Comparison of ENCODE assay signal across 1 fruit fly cellular context in the genomic region with DNA sequence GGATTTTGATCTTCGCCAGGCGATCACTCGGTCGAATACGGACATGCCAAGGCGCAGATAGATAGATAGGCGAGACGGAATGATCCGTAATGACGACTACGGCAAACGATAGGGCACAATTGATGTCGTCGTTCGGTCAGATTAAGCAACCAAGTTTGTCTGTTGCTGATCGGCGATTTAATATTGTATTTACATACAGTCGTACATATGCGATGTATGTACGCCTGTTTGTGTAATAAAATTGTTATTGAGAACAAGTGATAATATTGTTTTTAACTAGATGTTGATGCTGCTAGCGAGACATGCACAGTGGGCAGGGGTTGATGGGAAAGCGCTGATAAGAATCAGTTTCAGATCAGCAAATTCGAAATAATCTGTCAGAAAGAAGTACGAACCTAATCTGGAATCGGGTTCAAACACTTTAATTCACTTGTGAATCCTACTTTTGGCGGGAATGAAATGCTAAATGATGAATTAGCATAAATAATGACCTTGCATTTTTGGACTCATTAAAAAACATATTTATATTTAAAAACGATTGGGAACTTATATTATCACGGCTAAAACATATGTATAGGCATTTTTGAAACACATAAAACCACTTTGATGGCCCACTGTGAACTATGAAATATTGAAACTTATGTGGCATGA.
TF ChIP-seq lines count a peak whose summit lies in the region.

No protein-coding gene starts in this region.

TF ChIP-seq in whole organism, embryonic, 481 proteins besides CTCF, POLR2A, EP300 and RAD21 (continued from another document):
- TF ChIP-seq Ada2b (GFP tag; IDR thresholded peaks at IDR 0.05; lab: Robert Waterston, UW) (0 out of 2 replicates have a peak, but pooled peaks have one; percentile 6), zen (tag; optimal IDR thresholded peaks at IDR 0.05; lab: Kevin White, UChicago) (no peak), CG3407 (GFP tag; optimal IDR thresholded peaks at IDR 0.05; lab: Kevin White, UChicago) (no peak), jing (GFP tag; optimal IDR thresholded peaks at IDR 0.05; lab: Kevin White, UChicago) (no peak), hkb (optimal IDR thresholded peaks at IDR 0.05; lab: Kevin White, UChicago) (no peak), hkb (GFP tag; IDR thresholded peaks at IDR 0.05; lab: Robert Waterston, UW) (0 out of 2 replicates have a peak, but pooled peaks have one; percentile 16), ap (GFP tag; IDR thresholded peaks at IDR 0.05; lab: Robert Waterston, UW) (no peak), her (GFP tag; optimal IDR thresholded peaks at IDR 0.05; lab: Kevin White, UChicago) (no peak), gem (tag; optimal IDR thresholded peaks at IDR 0.05; lab: Kevin White, UChicago) (peak; percentile 46), peb (GFP tag; IDR thresholded peaks at IDR 0.05; lab: Robert Waterston, UW) (no peak), Ssrp (tag; optimal IDR thresholded peaks at IDR 0.05; lab: Kevin White, UChicago) (peak; percentile 20), Hsf (GFP tag; optimal IDR thresholded peaks at IDR 0.05; lab: Kevin White, UChicago) (no peak), Hmr (GFP tag; optimal IDR thresholded peaks at IDR 0.05; lab: Kevin White, UChicago) (no peak), Mad (GFP tag; optimal IDR thresholded peaks at IDR 0.05; lab: Kevin White, UChicago) (no peak), Oaz (GFP tag; IDR thresholded peaks at IDR 0.05; lab: Robert Waterston, UW) (no peak), CG15479 (GFP tag; optimal IDR thresholded peaks at IDR 0.05; lab: Kevin White, UChicago) (no peak), ATbp (GFP tag; optimal IDR thresholded peaks at IDR 0.05; lab: Kevin White, UChicago) (no peak), ewg (GFP tag; optimal IDR thresholded peaks at IDR 0.05; lab: Kevin White, UChicago) (no peak), crc (GFP tag; optimal IDR thresholded peaks at IDR 0.05; lab: Kevin White, UChicago) (no peak), lola (GFP tag; optimal IDR thresholded peaks at IDR 0.05; lab: Kevin White, UChicago) (peak in 1 of 3 experiments; percentile 5), Lim3 (GFP tag; IDR thresholded peaks at IDR 0.05; lab: Robert Waterston, UW) (no peak), CG1529 (GFP tag; optimal IDR thresholded peaks at IDR 0.05; lab: Kevin White, UChicago) (no peak), stc (GFP tag; IDR thresholded peaks at IDR 0.05; lab: Robert Waterston, UW) (no peak), Dfd (GFP tag; optimal IDR thresholded peaks at IDR 0.05; lab: Kevin White, UChicago) (no peak), Ets65A (GFP tag; lab: Kevin White, UChicago) (peak; percentile 90), nmo (GFP tag; optimal IDR thresholded peaks at IDR 0.05; lab: Kevin White, UChicago) (peak; percentile 20), CG13287 (GFP tag; IDR thresholded peaks at IDR 0.05; lab: Robert Waterston, UW; ENCODE audit: partially characterized antibody) (no peak), bsh (GFP tag; optimal IDR thresholded peaks at IDR 0.05; lab: Kevin White, UChicago) (no peak), CG8944 (GFP tag; optimal IDR thresholded peaks at IDR 0.05; lab: Kevin White, UChicago) (no peak), CG9727 (GFP tag; optimal IDR thresholded peaks at IDR 0.05; lab: Kevin White, UChicago) (peak; percentile 15), HmgZ (tag; optimal IDR thresholded peaks at IDR 0.05; lab: Kevin White, UChicago) (no peak), CG12071 (GFP tag; optimal IDR thresholded peaks at IDR 0.05; lab: Kevin White, UChicago) (no peak), dm (GFP tag; optimal IDR thresholded peaks at IDR 0.05; lab: Kevin White, UChicago) (no peak), CG10209 (GFP tag; optimal IDR thresholded peaks at IDR 0.05; lab: Kevin White, UChicago) (no peak), CG18262 (tag; optimal IDR thresholded peaks at IDR 0.05; lab: Kevin White, UChicago) (peak; percentile 31), lab (GFP tag; optimal IDR thresholded peaks at IDR 0.05; lab: Kevin White, UChicago) (no peak), odd (GFP tag; optimal IDR thresholded peaks at IDR 0.05; lab: Kevin White, UChicago) (no peak), dmrt11E (tag; optimal IDR thresholded peaks at IDR 0.05; lab: Kevin White, UChicago) (no peak), prd (optimal IDR thresholded peaks at IDR 0.05; lab: Kevin White, UChicago) (no peak), prd (GFP tag; IDR thresholded peaks at IDR 0.05; lab: Robert Waterston, UW) (peak; percentile 30; the same call in 1 of the 3 replicates), row (GFP tag; IDR thresholded peaks at IDR 0.05; lab: Robert Waterston, UW) (peak; percentile 30; the same call in 2 of the 3 replicates), Oli (tag; optimal IDR thresholded peaks at IDR 0.05; lab: Kevin White, UChicago) (peak; percentile 34), wdn (GFP tag; IDR thresholded peaks at IDR 0.05; lab: Robert Waterston, UW) (no peak), CG16863 (GFP tag; optimal IDR thresholded peaks at IDR 0.05; lab: Kevin White, UChicago) (no peak), nerfin-1 (tag; optimal IDR thresholded peaks at IDR 0.05; lab: Kevin White, UChicago) (no peak), Med (GFP tag; lab: Kevin White, UChicago) (peak; percentile 36), CG2116 (GFP tag; optimal IDR thresholded peaks at IDR 0.05; lab: Kevin White, UChicago) (no peak), CG13296 (GFP tag; optimal IDR thresholded peaks at IDR 0.05; lab: Kevin White, UChicago) (peak; percentile 1), D (optimal IDR thresholded peaks at IDR 0.05; lab: Kevin White, UChicago) (no peak), D (GFP tag; optimal IDR thresholded peaks at IDR 0.05; lab: Kevin White, UChicago) (no peak), CG15514 (GFP tag; optimal IDR thresholded peaks at IDR 0.05; lab: Kevin White, UChicago) (peak; percentile 24), Sox102F (GFP tag; optimal IDR thresholded peaks at IDR 0.05; lab: Kevin White, UChicago) (peak; percentile 7), psq (GFP tag; optimal IDR thresholded peaks at IDR 0.05; lab: Kevin White, UChicago) (no peak), sc (optimal IDR thresholded peaks at IDR 0.05; lab: Kevin White, UChicago) (no peak), sc (GFP tag; optimal IDR thresholded peaks at IDR 0.05; lab: Kevin White, UChicago) (no peak)
TF ChIP-seq in whole organism, embryonic: peak in this region for 41.
